Fruit fly (Drosophila melanogaster): ENCODE results near the gene LKRSDH.

The LKRSDH gene

DNA sequence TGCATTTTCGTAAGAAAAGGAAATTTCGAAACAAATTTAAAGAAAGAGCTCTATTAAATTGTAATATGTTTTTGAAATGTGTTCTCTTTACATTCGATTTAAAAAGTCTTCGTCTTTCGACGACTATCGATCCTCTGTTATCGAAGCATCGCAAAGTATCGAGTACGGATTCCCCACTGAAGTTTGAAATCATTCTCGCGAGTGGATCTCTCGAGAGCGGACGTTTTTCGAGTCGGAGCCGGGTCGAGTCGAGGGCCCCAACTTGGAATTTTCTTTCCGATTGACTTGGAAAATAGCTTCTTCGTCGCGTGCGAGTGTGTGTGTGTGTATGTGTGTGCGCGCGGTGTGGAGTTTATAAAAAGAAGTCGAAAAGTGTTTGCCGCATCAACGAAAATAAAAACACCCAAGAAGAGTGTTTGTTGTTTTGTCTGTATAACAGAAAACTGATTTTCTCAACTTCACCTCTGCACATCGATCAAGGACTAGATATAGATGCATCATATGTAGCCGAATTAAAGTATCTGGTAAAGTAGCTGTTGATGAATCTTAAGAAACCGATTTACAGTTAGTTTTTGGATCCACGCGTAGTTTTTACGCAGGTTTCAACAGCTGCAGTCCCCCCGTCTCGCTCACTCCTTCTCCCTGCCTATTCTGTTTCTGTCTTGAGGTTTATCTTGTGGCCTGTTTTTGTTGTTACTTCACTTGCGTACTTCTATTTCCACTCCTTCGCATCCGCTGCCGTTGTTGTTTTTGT is 15.7 kb upstream of the LKRSDH start, which contains the start of gene LanB1 (continued):
- TF ChIP-seq lov (optimal IDR thresholded peaks at IDR 0.05) = no peak
- 0 out of 3 replicates have a peak, but pooled peaks have one; percentile 27 for TF ChIP-seq lov (GFP tag; IDR thresholded peaks at IDR 0.05)
- 0 out of 2 replicates have a peak, but pooled peaks have one; percentile 37 for TF ChIP-seq sna (GFP tag; IDR thresholded peaks at IDR 0.05; ENCODE audit: partially characterized antibody)
- no peak for TF ChIP-seq CG6175 (GFP tag; IDR thresholded peaks at IDR 0.05)
- no peak for TF ChIP-seq en (GFP tag; optimal IDR thresholded peaks at IDR 0.05)
- TF ChIP-seq Dip3 (GFP tag; optimal IDR thresholded peaks at IDR 0.05) = no peak
- TF ChIP-seq CG3281 (GFP tag; optimal IDR thresholded peaks at IDR 0.05) = no peak
- TF ChIP-seq CG8765 (GFP tag; IDR thresholded peaks at IDR 0.05) = no peak; the same call in 1 of the 2 replicates
- peak; percentile 31; the same call in 1 of the 2 replicates for TF ChIP-seq inv (GFP tag; IDR thresholded peaks at IDR 0.05; ENCODE audit: partially characterized antibody)
- TF ChIP-seq hkb (optimal IDR thresholded peaks at IDR 0.05) = no peak
- TF ChIP-seq hkb (GFP tag; IDR thresholded peaks at IDR 0.05) = peak; percentile 34; the same call in 1 of the 2 replicates
- TF ChIP-seq tna (GFP tag; IDR thresholded peaks at IDR 0.05; ENCODE audit: partially characterized antibody) = peak; percentile 55; the same call in 1 of the 2 replicates
- TF ChIP-seq YL-1 (GFP tag; optimal IDR thresholded peaks at IDR 0.05) = peak; percentile 7
- TF ChIP-seq Drgx (GFP tag; IDR thresholded peaks at IDR 0.05) = peak; percentile 40
- peak; percentile 63; the same call in 1 of the 2 replicates for TF ChIP-seq amos (GFP tag; IDR thresholded peaks at IDR 0.05; ENCODE audit: partially characterized antibody)
- TF ChIP-seq dpn (GFP tag; optimal IDR thresholded peaks at IDR 0.05) = no peak
- TF ChIP-seq gem (tag; optimal IDR thresholded peaks at IDR 0.05) = no peak
- TF ChIP-seq pita (GFP tag; optimal IDR thresholded peaks at IDR 0.05) = no peak
- peak; percentile 11 for TF ChIP-seq D19A (tag; optimal IDR thresholded peaks at IDR 0.05)
- peak; percentile 3 for TF ChIP-seq CG8924 (tag; optimal IDR thresholded peaks at IDR 0.05)
- TF ChIP-seq Doc2 (GFP tag; IDR thresholded peaks at IDR 0.05) = no peak
- TF ChIP-seq CG15479 (GFP tag; optimal IDR thresholded peaks at IDR 0.05) = peak; percentile 29
- 0 out of 2 replicates have a peak, but pooled peaks have one; percentile 27 for TF ChIP-seq onecut (GFP tag; IDR thresholded peaks at IDR 0.05)
- no peak for TF ChIP-seq Hr39 (optimal IDR thresholded peaks at IDR 0.05)
- TF ChIP-seq zen2 (GFP tag; IDR thresholded peaks at IDR 0.05; ENCODE audit: partially characterized antibody) = peak; percentile 61
- TF ChIP-seq psq (GFP tag; optimal IDR thresholded peaks at IDR 0.05) = peak; percentile 37
- no peak for TF ChIP-seq CG8089 (GFP tag; optimal IDR thresholded peaks at IDR 0.05)
- TF ChIP-seq Elba2 (GFP tag; optimal IDR thresholded peaks at IDR 0.05) = no peak
- TF ChIP-seq chm (GFP tag; IDR thresholded peaks at IDR 0.05) = peak; percentile 70; the same call in 1 of the 2 replicates
- TF ChIP-seq CG12155 (GFP tag; optimal IDR thresholded peaks at IDR 0.05) = no peak
- TF ChIP-seq CG1024 (GFP tag; IDR thresholded peaks at IDR 0.05) = no peak
- peak; percentile 73 for TF ChIP-seq sens (GFP tag)
- 0 out of 3 replicates have a peak, but pooled peaks have one; percentile 27 for TF ChIP-seq Dbx (GFP tag; IDR thresholded peaks at IDR 0.05)
- peak; percentile 36 to 44 for TF ChIP-seq Trl (optimal IDR thresholded peaks at IDR 0.05)
- TF ChIP-seq Trl (GFP tag; optimal IDR thresholded peaks at IDR 0.05) = no peak
- TF ChIP-seq ap (GFP tag; IDR thresholded peaks at IDR 0.05) = no peak
- TF ChIP-seq bigmax (GFP tag; optimal IDR thresholded peaks at IDR 0.05) = no peak
- TF ChIP-seq CG43689 (GFP tag; IDR thresholded peaks at IDR 0.05) = no peak
- TF ChIP-seq Dref (GFP tag; IDR thresholded peaks at IDR 0.05) = peak; percentile 69
- peak; percentile 55 for TF ChIP-seq CG1832 (GFP tag; optimal IDR thresholded peaks at IDR 0.05)
- no peak for TF ChIP-seq CG14667 (GFP tag; IDR thresholded peaks at IDR 0.05)
- no peak for TF ChIP-seq Nf-YC (tag; optimal IDR thresholded peaks at IDR 0.05)
- TF ChIP-seq CG7963 (GFP tag; IDR thresholded peaks at IDR 0.05; ENCODE audit: partially characterized antibody) = peak; percentile 57; the same call in 1 of the 3 replicates
- TF ChIP-seq Bgb (GFP tag; IDR thresholded peaks at IDR 0.05; ENCODE audit: partially characterized antibody) = peak; percentile 58; the same call in 1 of the 2 replicates
- peak; percentile 14 for TF ChIP-seq nom (GFP tag; optimal IDR thresholded peaks at IDR 0.05)
- peak; percentile 58 for TF ChIP-seq stwl (tag; optimal IDR thresholded peaks at IDR 0.05)
- peak in 1 of 2 experiments; percentile 44 for TF ChIP-seq eve (GFP tag; optimal IDR thresholded peaks at IDR 0.05)
- no peak; the same call in 2 of the 3 replicates for TF ChIP-seq B-H1 (GFP tag; IDR thresholded peaks at IDR 0.05)
- TF ChIP-seq vvl (GFP tag; IDR thresholded peaks at IDR 0.05) = peak; percentile 47; the same call in 1 of the 2 replicates
- TF ChIP-seq CG8944 (GFP tag; optimal IDR thresholded peaks at IDR 0.05) = no peak
